Fruit fly (Drosophila melanogaster) whole organism, embryonic: ENCODE data around the gene eIF4G2.
A peak's percentile ranks its signal among the peaks of the same experiment; 100 is the strongest.

Experiments
- Atf-2 ChIP-seq: fragments of 200-800 bp; sonication (Bioruptor generic); optimal IDR thresholded peaks from 2 replicates; lab custom pipeline; 2016; ENCODE audit warnings: missing biosample characterization, missing genetic modification characterization
- Awh ChIP-seq: fragments of 200-800 bp; sonication (Bioruptor generic); IDR thresholded peaks from 2 replicates; pipeline ENCODE4, ENCODE4 v1.3.6; 2022; ENCODE audit warnings: missing biosample characterization, missing genetic modification characterization
- Bgb ChIP-seq: fragments of 200-800 bp; sonication (Bioruptor generic); IDR thresholded peaks from 2 replicates; pipeline ENCODE4 v1.3.6; 2022; ENCODE audit warnings: missing biosample characterization, missing genetic modification characterization; ENCODE audit not compliant: partially characterized antibody
- CG10209 ChIP-seq: fragments of 200-800 bp; sonication (Bioruptor generic); optimal IDR thresholded peaks from 3 replicates; lab custom pipeline; 2017; ENCODE audit warnings: missing biosample characterization, mild to moderate bottlenecking, missing genetic modification characterization, missing genetic modification reagents
- CG10654 ChIP-seq: fragments of 200-800 bp; sonication (Bioruptor generic); optimal IDR thresholded peaks from 2 replicates; lab custom pipeline; 2016; ENCODE audit warnings: missing biosample characterization, missing genetic modification characterization
- CG12104 ChIP-seq: fragments of 200-800 bp; sonication (Bioruptor generic); optimal IDR thresholded peaks from 3 replicates; lab custom pipeline; 2016; ENCODE audit warnings: missing biosample characterization, missing genetic modification characterization
- CG12236 ChIP-seq: fragments of 200-800 bp; sonication (Bioruptor generic); optimal IDR thresholded peaks from 2 replicates; lab custom pipeline; 2016; ENCODE audit warnings: missing biosample characterization, missing genetic modification characterization
- CG12659 ChIP-seq: fragments of 200-800 bp; sonication (Bioruptor generic); optimal IDR thresholded peaks from 3 replicates; lab custom pipeline; 2017; ENCODE audit warnings: mild to moderate bottlenecking, missing biosample characterization, missing genetic modification reagents, missing genetic modification characterization
- CG15514 ChIP-seq: fragments of 200-800 bp; sonication (Bioruptor generic); optimal IDR thresholded peaks from 3 replicates; lab custom pipeline; 2017; ENCODE audit warnings: missing biosample characterization, missing genetic modification characterization, mild to moderate bottlenecking, moderate library complexity, missing genetic modification reagents
- CG1602 ChIP-seq: fragments of 200-800 bp; sonication (Bioruptor generic); optimal IDR thresholded peaks from 3 replicates; lab custom pipeline; 2016; ENCODE audit warnings: missing biosample characterization, missing genetic modification characterization
- CG16815 ChIP-seq: fragments of 200-800 bp; sonication (Bioruptor generic); optimal IDR thresholded peaks from 3 replicates; lab custom pipeline; 2017; ENCODE audit warnings: missing biosample characterization, mild to moderate bottlenecking, missing genetic modification characterization
- CG2129 ChIP-seq: fragments of 200-800 bp; sonication (Bioruptor generic); IDR thresholded peaks from 2 replicates; pipeline ENCODE4 v1.3.6; 2022; ENCODE audit warnings: missing biosample characterization, missing genetic modification characterization; ENCODE audit not compliant: partially characterized antibody
- CG2875 ChIP-seq: fragments of 200-800 bp; sonication (Bioruptor generic); optimal IDR thresholded peaks from 2 replicates; lab custom pipeline; 2017; ENCODE audit warnings: missing biosample characterization, mild to moderate bottlenecking, missing genetic modification characterization, missing genetic modification reagents
- CG42726 ChIP-seq: fragments of 200-800 bp; sonication (Bioruptor generic); IDR thresholded peaks from 2 replicates; pipeline ENCODE4 v1.3.6; 2022; ENCODE audit warnings: missing biosample characterization, missing genetic modification characterization; ENCODE audit not compliant: partially characterized antibody
- CG4328 ChIP-seq: fragments of 200-800 bp; sonication (Bioruptor generic); optimal IDR thresholded peaks from 3 replicates; lab custom pipeline; 2017; ENCODE audit warnings: missing biosample characterization, missing genetic modification reagents, missing genetic modification characterization
- CG4820 ChIP-seq: fragments of 200-800 bp; sonication (Bioruptor generic); optimal IDR thresholded peaks from 3 replicates; lab custom pipeline; 2016; ENCODE audit warnings: missing biosample characterization, missing genetic modification characterization
- CG5245 ChIP-seq: fragments of 200-800 bp; sonication (Bioruptor generic); optimal IDR thresholded peaks from 3 replicates; lab custom pipeline; 2016; ENCODE audit warnings: missing biosample characterization, missing genetic modification characterization
- CG6272 ChIP-seq: fragments of 200-800 bp; sonication (Bioruptor generic); IDR thresholded peaks from 2 replicates; pipeline ENCODE4 v1.3.6; 2022; ENCODE audit warnings: missing biosample characterization, missing genetic modification characterization
- CG9437 ChIP-seq: fragments of 200-800 bp; sonication (Bioruptor generic); optimal IDR thresholded peaks from 2 replicates; lab custom pipeline; 2018; ENCODE audit warnings: missing biosample characterization, mild to moderate bottlenecking, missing genetic modification characterization
- CG9727 ChIP-seq: fragments of 200-800 bp; sonication (Bioruptor generic); optimal IDR thresholded peaks from 3 replicates; lab custom pipeline; 2017; ENCODE audit warnings: missing biosample characterization, mild to moderate bottlenecking, missing genetic modification characterization
- CHES-1-like ChIP-seq: fragments of 200-800 bp; sonication (Bioruptor generic); optimal IDR thresholded peaks from 2 replicates; lab custom pipeline; 2016; ENCODE audit warnings: missing biosample characterization, missing genetic modification characterization
- Camta ChIP-seq: fragments of 200-800 bp; sonication (Bioruptor generic); optimal IDR thresholded peaks from 2 replicates; lab custom pipeline; 2016; ENCODE audit warnings: missing biosample characterization, missing genetic modification characterization
- Dad ChIP-seq: fragments of 200-800 bp; sonication (Bioruptor generic); optimal IDR thresholded peaks from 3 replicates; lab custom pipeline; 2016; ENCODE audit warnings: missing biosample characterization, missing genetic modification characterization
- Deaf1 ChIP-seq: fragments of 200-800 bp; optimal IDR thresholded peaks from 3 replicates; lab custom pipeline; 2019; ENCODE audit warnings: missing biosample characterization, mild to moderate bottlenecking, missing genetic modification characterization, moderate library complexity
- Doc2 ChIP-seq: fragments of 200-800 bp; sonication (Bioruptor generic); IDR thresholded peaks from 2 replicates; pipeline ENCODE4 v1.3.6; 2022; ENCODE audit warnings: missing biosample characterization, missing genetic modification characterization
- Dp ChIP-seq: fragments of 200-800 bp; sonication (Bioruptor generic); optimal IDR thresholded peaks from 2 replicates; lab custom pipeline; 2018; ENCODE audit warnings: missing biosample characterization, mild to moderate bottlenecking, missing genetic modification characterization, moderate library complexity
- Fer1 ChIP-seq: fragments of 200-800 bp; sonication (Bioruptor generic); optimal IDR thresholded peaks from 2 replicates; lab custom pipeline; 2017; ENCODE audit warnings: missing biosample characterization, mild to moderate bottlenecking, missing genetic modification characterization
- GATAe ChIP-seq: fragments of 200-800 bp; sonication (Bioruptor generic); conservative IDR thresholded peaks from 2 replicates; pipeline ENCODE4 v1.3.6; 2022; ENCODE audit warnings: missing biosample characterization, missing genetic modification characterization
- H15 ChIP-seq: fragments of 200-800 bp; sonication (Bioruptor generic); IDR thresholded peaks from 3 replicates; pipeline ENCODE4 v1.3.6; 2022; ENCODE audit warnings: missing biosample characterization, missing genetic modification characterization
- Lim3 ChIP-seq: fragments of 200-800 bp; sonication (Bioruptor generic); IDR thresholded peaks from 2 replicates; pipeline ENCODE4 v1.3.6; 2022; ENCODE audit warnings: missing biosample characterization, missing genetic modification characterization
- MESR4 ChIP-seq: fragments of 200-800 bp; sonication (Bioruptor generic); optimal IDR thresholded peaks from 2 replicates; lab custom pipeline; 2018; ENCODE audit warnings: missing biosample characterization, mild to moderate bottlenecking, missing genetic modification characterization, moderate library complexity
- Nf-YB ChIP-seq: fragments of 200-800 bp; sonication (Bioruptor generic); optimal IDR thresholded peaks from 3 replicates; lab custom pipeline; 2019; ENCODE audit warnings: missing biosample characterization, mild to moderate bottlenecking, missing genetic modification characterization, moderate library complexity
- Sry-β ChIP-seq: fragments of 200-800 bp; sonication (Bioruptor generic); optimal IDR thresholded peaks from 2 replicates; lab custom pipeline; 2018; ENCODE audit warnings: missing biosample characterization, mild to moderate bottlenecking, missing genetic modification characterization, moderate library complexity
- Stat92E ChIP-seq, 3 experiments: fragments of >200 bp in 2 of 3; fragments of 200-800 bp in 1 of 3; sonication (Bioruptor generic) in 1 of 3; optimal IDR thresholded peaks; 2 replicates each; lab custom pipeline; 2017 to 2019; ENCODE audit warnings: missing biosample characterization in 3 of 3, missing genetic modification characterization in 3 of 3, mild to moderate bottlenecking in 1 of 3, moderate library complexity in 1 of 3
- Trl ChIP-seq, 3 experiments: fragments of >200 bp in 2 of 3; fragments of 200-800 bp in 1 of 3; sonication (Bioruptor generic) in 1 of 3; optimal IDR thresholded peaks; 2 replicates in 1 of 3; 3 replicates in 2 of 3; lab custom pipeline; 2016 to 2017; ENCODE audit warnings: missing biosample characterization in 1 of 3, missing genetic modification characterization in 1 of 3
- Xbp1 ChIP-seq: fragments of 200-800 bp; sonication (Bioruptor generic); optimal IDR thresholded peaks from 3 replicates; lab custom pipeline; 2016; ENCODE audit warnings: missing biosample characterization, mild to moderate bottlenecking, missing genetic modification characterization
- ab ChIP-seq: fragments of 200-800 bp; sonication (Bioruptor generic); optimal IDR thresholded peaks from 2 replicates; lab custom pipeline; 2016; ENCODE audit warnings: missing biosample characterization, missing genetic modification characterization
- ara ChIP-seq: fragments of 200-800 bp; sonication (Bioruptor generic); IDR thresholded peaks from 2 replicates; pipeline ENCODE4 v1.3.6; 2022; ENCODE audit warnings: missing biosample characterization, missing genetic modification characterization
- chinmo ChIP-seq: fragments of 200-800 bp; sonication (Bioruptor generic); IDR thresholded peaks from 4 replicates; pipeline ENCODE4 v1.3.6; 2022; ENCODE audit warnings: missing biosample characterization, missing genetic modification characterization; ENCODE audit not compliant: partially characterized antibody
- ci ChIP-seq: fragments of 200-800 bp; sonication (Bioruptor generic); IDR thresholded peaks from 3 replicates; pipeline ENCODE4 v1.3.6; 2022; ENCODE audit warnings: missing biosample characterization, missing genetic modification characterization
- dimm ChIP-seq: fragments of 200-800 bp; sonication (Bioruptor generic); IDR thresholded peaks from 2 replicates; pipeline ENCODE4 v1.3.6; 2022; ENCODE audit warnings: missing biosample characterization, missing genetic modification characterization
- fru ChIP-seq: fragments of >200 bp; optimal IDR thresholded peaks from 2 replicates; lab custom pipeline; 2017
- gem ChIP-seq: fragments of 200-800 bp; sonication (Bioruptor generic); optimal IDR thresholded peaks from 2 replicates; lab custom pipeline; 2019; ENCODE audit warnings: missing biosample characterization, mild to moderate bottlenecking, missing genetic modification characterization, moderate library complexity
- mirr ChIP-seq: fragments of 200-800 bp; sonication (Bioruptor generic); optimal IDR thresholded peaks from 3 replicates; lab custom pipeline; 2018; ENCODE audit warnings: missing biosample characterization, mild to moderate bottlenecking, missing genetic modification characterization
- nerfin-2 ChIP-seq: fragments of 200-800 bp; sonication (Bioruptor generic); IDR thresholded peaks from 2 replicates; pipeline ENCODE4 v1.3.6; 2022; ENCODE audit warnings: missing biosample characterization, missing genetic modification characterization; ENCODE audit not compliant: partially characterized antibody
- pho ChIP-seq: fragments of 200-800 bp; sonication (Bioruptor generic); optimal IDR thresholded peaks from 2 replicates; lab custom pipeline; 2016; ENCODE audit warnings: missing biosample characterization, missing genetic modification characterization
- sens-2 ChIP-seq: fragments of 200-800 bp; sonication (Bioruptor generic); IDR thresholded peaks from 2 replicates; pipeline ENCODE4 v1.3.6; 2022; ENCODE audit warnings: missing biosample characterization, missing genetic modification characterization
- tio ChIP-seq: fragments of 200-800 bp; sonication (Bioruptor generic); optimal IDR thresholded peaks from 2 replicates; lab custom pipeline; 2017; ENCODE audit warnings: missing biosample characterization, missing genetic modification characterization, inconsistent platforms
- trh ChIP-seq: fragments of 200-800 bp; sonication (Bioruptor generic); optimal IDR thresholded peaks from 2 replicates; lab custom pipeline; 2016; ENCODE audit warnings: missing biosample characterization, missing genetic modification characterization
- vnd ChIP-seq: fragments of 200-800 bp; sonication (Bioruptor generic); IDR thresholded peaks from 3 replicates; pipeline ENCODE4 v1.3.6; 2022; ENCODE audit warnings: missing biosample characterization, missing genetic modification characterization; ENCODE audit not compliant: partially characterized antibody

Gene eIF4G2

dm6 chr3R:23820290-23820689, 1.3 kb upstream of the eIF4G2 start (continued):
- TF ChIP-seq Trl (optimal IDR thresholded peaks at IDR 0.05; lab: Kevin White, UChicago), result no peak
- TF ChIP-seq Trl (GFP tag; optimal IDR thresholded peaks at IDR 0.05; lab: Kevin White, UChicago), result no peak
- TF ChIP-seq Atf-2 (GFP tag; lab: Kevin White, UChicago), result no peak
- no peak for TF ChIP-seq CG4328 (GFP tag; lab: Kevin White, UChicago)
- no peak for TF ChIP-seq Camta (GFP tag; lab: Kevin White, UChicago)
- no peak for TF ChIP-seq CG9727 (GFP tag; lab: Kevin White, UChicago)
- TF ChIP-seq chinmo (GFP tag; lab: Robert Waterston, UW), result no peak
- peak; percentile 27; the same call in 1 of the 2 replicates for TF ChIP-seq Bgb
- TF ChIP-seq CG4820 (GFP tag; lab: Kevin White, UChicago), result no peak
- no peak for TF ChIP-seq nerfin-2
- TF ChIP-seq GATAe (GFP tag; lab: Robert Waterston, UW), result no peak
- TF ChIP-seq Nf-YB, result no peak
- no peak for TF ChIP-seq ara (GFP tag; lab: Robert Waterston, UW)
- no peak for TF ChIP-seq MESR4
- no peak for TF ChIP-seq fru (lab: Kevin White, UChicago)
- TF ChIP-seq Doc2 (GFP tag; lab: Robert Waterston, UW), result no peak
- TF ChIP-seq CG9437 (GFP tag; lab: Kevin White, UChicago), result no peak
- TF ChIP-seq mirr (GFP tag; lab: Kevin White, UChicago), result no peak
- TF ChIP-seq Awh (GFP tag; lab: Robert Waterston, UW), result no peak
- peak; percentile 46 for TF ChIP-seq Xbp1
- no peak for TF ChIP-seq CG12236 (GFP tag; lab: Kevin White, UChicago)
- 0 out of 3 replicates have a peak, but pooled peaks have one; percentile 27 for TF ChIP-seq ci (GFP tag; lab: Robert Waterston, UW)
- peak; percentile 34 for TF ChIP-seq Fer1 (GFP tag; lab: Kevin White, UChicago)
- no peak for TF ChIP-seq CG2129 (GFP tag; lab: Robert Waterston, UW)
- TF ChIP-seq CHES-1-like (GFP tag; lab: Kevin White, UChicago), result no peak
- TF ChIP-seq Stat92E (GFP tag; optimal IDR thresholded peaks at IDR 0.05; lab: Kevin White, UChicago), result no peak
- peak; percentile 75 for TF ChIP-seq Dp (GFP tag; lab: Kevin White, UChicago)
- peak; percentile 5 for TF ChIP-seq Deaf1
- TF ChIP-seq CG6272 (GFP tag; lab: Robert Waterston, UW), result peak; percentile 42; the same call in 1 of the 2 replicates
- peak; percentile 21 for TF ChIP-seq CG10654 (GFP tag; lab: Kevin White, UChicago)
- TF ChIP-seq CG12104 (GFP tag; lab: Kevin White, UChicago), result no peak
- no peak for TF ChIP-seq H15
- no peak for TF ChIP-seq CG10209 (GFP tag; lab: Kevin White, UChicago)
- TF ChIP-seq CG15514 (GFP tag; lab: Kevin White, UChicago), result peak; percentile 77
- no peak for TF ChIP-seq Dad (GFP tag; lab: Kevin White, UChicago)
- TF ChIP-seq CG5245 (GFP tag; lab: Kevin White, UChicago), result no peak
- no peak for TF ChIP-seq Lim3 (GFP tag; lab: Robert Waterston, UW)
- TF ChIP-seq ab, result no peak
- TF ChIP-seq dimm, result no peak
- TF ChIP-seq gem (tag; lab: Kevin White, UChicago), result peak; percentile 64
- no peak for TF ChIP-seq CG2875
- no peak for TF ChIP-seq tio (GFP tag; lab: Kevin White, UChicago)
- no peak for TF ChIP-seq sens-2 (GFP tag; lab: Robert Waterston, UW)
- TF ChIP-seq CG16815 (GFP tag; lab: Kevin White, UChicago), result no peak
- TF ChIP-seq Sry-β (GFP tag; lab: Kevin White, UChicago), result no peak
- peak; percentile 81 for TF ChIP-seq CG12659 (GFP tag; lab: Kevin White, UChicago)
- TF ChIP-seq pho (GFP tag; lab: Kevin White, UChicago), result no peak
- no peak for TF ChIP-seq vnd (GFP tag; lab: Robert Waterston, UW)
- 0 out of 2 replicates have a peak, but pooled peaks have one; percentile 31 for TF ChIP-seq CG42726 (GFP tag; lab: Robert Waterston, UW)
- TF ChIP-seq CG1602 (GFP tag; lab: Kevin White, UChicago), result no peak
- TF ChIP-seq trh (GFP tag; lab: Kevin White, UChicago), result peak; percentile 40
